Fruit fly (Drosophila melanogaster) whole organism, wandering third instar larva: ENCODE results near the gene CG7945.

ENCODE experiments used
- Abd-B ChIP-seq: fragments of >200 bp; optimal IDR thresholded peaks from 2 replicates; lab custom pipeline; 2017; ENCODE audit warnings: missing biosample characterization, missing genetic modification characterization
- CG32264 ChIP-seq: fragments of 200-800 bp; sonication (Bioruptor generic); optimal IDR thresholded peaks from 2 replicates; lab custom pipeline; 2016; ENCODE audit warnings: missing biosample characterization, missing genetic modification characterization
- CG9705 ChIP-seq: fragments of 200-800 bp; sonication (Bioruptor generic); optimal IDR thresholded peaks from 2 replicates; lab custom pipeline; 2018; ENCODE audit warnings: missing biosample characterization, mild to moderate bottlenecking, missing genetic modification characterization
- CrebA ChIP-seq: fragments of 200-800 bp; sonication (Bioruptor generic); optimal IDR thresholded peaks from 2 replicates; lab custom pipeline; 2016; ENCODE audit warnings: missing biosample characterization, mild to moderate bottlenecking, missing genetic modification characterization, borderline replicate concordance
- Dfd ChIP-seq: fragments of >200 bp; optimal IDR thresholded peaks from 2 replicates; lab custom pipeline; 2017; ENCODE audit warnings: missing biosample characterization, missing genetic modification characterization
- Dif ChIP-seq: fragments of 200-275, 200-300 bp; sonication (Bioruptor generic); optimal IDR thresholded peaks from 2 replicates; lab custom pipeline; 2018; ENCODE audit warnings: missing biosample characterization, missing genetic modification characterization; ENCODE audit not compliant: partially characterized antibody
- GATAd ChIP-seq: sonication (Bioruptor generic); optimal IDR thresholded peaks from 2 replicates; lab custom pipeline; 2016; ENCODE audit warnings: missing biosample characterization, missing genetic modification characterization
- HLH106 ChIP-seq: fragments of 200-800 bp; optimal IDR thresholded peaks from 3 replicates; lab custom pipeline; 2019; ENCODE audit warnings: missing biosample characterization, mild to moderate bottlenecking, missing genetic modification characterization, moderate library complexity
- Hnf4 ChIP-seq: fragments of 200-800 bp; sonication (Bioruptor generic); optimal IDR thresholded peaks from 2 replicates; lab custom pipeline; 2016; ENCODE audit warnings: missing biosample characterization, mild to moderate bottlenecking, missing genetic modification characterization
- Hr78 ChIP-seq: fragments of >200 bp; optimal IDR thresholded peaks from 2 replicates; lab custom pipeline; 2017; ENCODE audit warnings: missing biosample characterization, missing genetic modification characterization
- Hr83 ChIP-seq: fragments of 200-300 bp; sonication (Bioruptor generic); optimal IDR thresholded peaks from 2 replicates; lab custom pipeline; 2016; ENCODE audit warnings: missing biosample characterization, mild to moderate bottlenecking, missing genetic modification characterization, moderate library complexity; ENCODE audit not compliant: poor library complexity, severe bottlenecking
- Jra ChIP-seq: sonication (Bioruptor generic); optimal IDR thresholded peaks from 2 replicates; lab custom pipeline; 2016; ENCODE audit warnings: missing biosample characterization, missing genetic modification characterization
- Mio ChIP-seq: sonication (Bioruptor generic); optimal IDR thresholded peaks from 2 replicates; lab custom pipeline; 2016; ENCODE audit warnings: missing biosample characterization, missing genetic modification characterization
- N ChIP-seq: fragments of >200 bp; optimal IDR thresholded peaks from 2 replicates; lab custom pipeline; 2018; ENCODE audit warnings: missing biosample characterization, missing external identifiers, missing genetic modification characterization
- OdsH ChIP-seq: fragments of 200-800 bp; sonication (Bioruptor generic); optimal IDR thresholded peaks from 2 replicates; lab custom pipeline; 2016; ENCODE audit warnings: missing biosample characterization, mild to moderate bottlenecking, missing genetic modification characterization
- Rel ChIP-seq, 2 experiments: fragments of 200-800 bp; sonication (Bioruptor generic) in 1 of 2; optimal IDR thresholded peaks; 2 replicates in 1 of 2; 3 replicates in 1 of 2; lab custom pipeline; 2016 to 2019; ENCODE audit warnings: mild to moderate bottlenecking in 2 of 2, missing biosample characterization in 2 of 2, missing genetic modification characterization in 2 of 2, moderate library complexity in 1 of 2
- Sp1 ChIP-seq: fragments of 200-800 bp; sonication (Bioruptor generic); optimal IDR thresholded peaks from 3 replicates; lab custom pipeline; 2019; ENCODE audit warnings: missing biosample characterization, mild to moderate bottlenecking, missing genetic modification characterization, moderate library complexity
- Vsx2 ChIP-seq: fragments of 200-300, 225-300 bp; sonication (Bioruptor generic); optimal IDR thresholded peaks from 2 replicates; lab custom pipeline; 2018; ENCODE audit warnings: missing biosample characterization, missing genetic modification characterization; ENCODE audit not compliant: partially characterized antibody
- br ChIP-seq: fragments of 200-800 bp; sonication (Bioruptor generic); optimal IDR thresholded peaks from 2 replicates; lab custom pipeline; 2016; ENCODE audit warnings: missing biosample characterization, missing genetic modification characterization
- brk ChIP-seq: fragments of 200-800 bp; sonication (Bioruptor generic); optimal IDR thresholded peaks from 2 replicates; lab custom pipeline; 2016; ENCODE audit warnings: missing biosample characterization, mild to moderate bottlenecking, missing genetic modification characterization
- dl ChIP-seq, 2 experiments: fragments of 175-275, 200-275 bp in 1 of 2; fragments of 200-275 bp in 1 of 2; sonication (Bioruptor generic); optimal IDR thresholded peaks; lab custom pipeline; 2018; ENCODE audit warnings: mild to moderate bottlenecking in 2 of 2, missing biosample characterization in 2 of 2, missing genetic modification characterization in 2 of 2, moderate library complexity in 2 of 2; ENCODE audit not compliant: partially characterized antibody in 2 of 2, insufficient read depth in 1 of 2
- dmrt93B ChIP-seq: fragments of 200-800 bp; sonication (Bioruptor generic); optimal IDR thresholded peaks from 2 replicates; lab custom pipeline; 2018; ENCODE audit warnings: missing biosample characterization, mild to moderate bottlenecking, missing genetic modification characterization
- dsf ChIP-seq: sonication (Bioruptor generic); optimal IDR thresholded peaks from 2 replicates; lab custom pipeline; 2016; ENCODE audit warnings: missing biosample characterization, missing genetic modification characterization, borderline replicate concordance
- ey ChIP-seq: fragments of 200-800 bp; sonication (Bioruptor generic); optimal IDR thresholded peaks from 2 replicates; lab custom pipeline; 2016; ENCODE audit warnings: missing biosample characterization, missing genetic modification characterization
- foxo ChIP-seq, 2 experiments: fragments of 200-800 bp; sonication (Bioruptor generic); optimal IDR thresholded peaks; 2 replicates in 1 of 2; 3 replicates in 1 of 2; lab custom pipeline; 2016 to 2017; ENCODE audit warnings: missing biosample characterization in 2 of 2, missing genetic modification characterization in 2 of 2
- fru ChIP-seq: fragments of 200-800 bp; sonication (Bioruptor generic); optimal IDR thresholded peaks from 3 replicates; lab custom pipeline; 2016; ENCODE audit warnings: missing biosample characterization, mild to moderate bottlenecking, missing genetic modification characterization
- h ChIP-seq: fragments of 200-800 bp; sonication (Bioruptor generic); optimal IDR thresholded peaks from 3 replicates; lab custom pipeline; 2016; ENCODE audit warnings: missing biosample characterization, mild to moderate bottlenecking, missing genetic modification characterization
- jim ChIP-seq: fragments of 175-275, 200-325 bp; sonication (Bioruptor generic); optimal IDR thresholded peaks from 2 replicates; lab custom pipeline; 2016; ENCODE audit warnings: missing biosample characterization, mild to moderate bottlenecking, missing genetic modification characterization
- lola ChIP-seq: fragments of >200 bp; optimal IDR thresholded peaks from 2 replicates; lab custom pipeline; 2017; ENCODE audit warnings: missing biosample characterization, missing genetic modification characterization
- pan ChIP-seq: fragments of >200 bp; optimal IDR thresholded peaks from 2 replicates; lab custom pipeline; 2017
- psq ChIP-seq: fragments of 200-800 bp; sonication (Bioruptor generic); optimal IDR thresholded peaks from 3 replicates; lab custom pipeline; 2017; ENCODE audit warnings: missing biosample characterization, mild to moderate bottlenecking, missing genetic modification characterization, moderate library complexity
- rgr ChIP-seq: fragments of 200-800 bp; sonication (Bioruptor generic); optimal IDR thresholded peaks from 3 replicates; lab custom pipeline; 2016; ENCODE audit warnings: missing biosample characterization, mild to moderate bottlenecking, missing genetic modification characterization
- sage ChIP-seq: fragments of 200-800 bp; sonication (Bioruptor generic); optimal IDR thresholded peaks from 2 replicates; lab custom pipeline; 2016; ENCODE audit warnings: missing biosample characterization, mild to moderate bottlenecking, missing genetic modification characterization
- sv ChIP-seq: fragments of 200-800 bp; sonication (Bioruptor generic); optimal IDR thresholded peaks from 3 replicates; lab custom pipeline; 2016; ENCODE audit warnings: missing biosample characterization, missing genetic modification characterization
- tai ChIP-seq: sonication (Bioruptor generic); optimal IDR thresholded peaks from 2 replicates; lab custom pipeline; 2016; ENCODE audit warnings: missing biosample characterization, missing genetic modification characterization
- woc ChIP-seq: sonication (Bioruptor generic); optimal IDR thresholded peaks from 2 replicates; lab custom pipeline; 2016; ENCODE audit warnings: missing biosample characterization, mild to moderate bottlenecking, missing genetic modification characterization

Gene CG7945

DNA sequence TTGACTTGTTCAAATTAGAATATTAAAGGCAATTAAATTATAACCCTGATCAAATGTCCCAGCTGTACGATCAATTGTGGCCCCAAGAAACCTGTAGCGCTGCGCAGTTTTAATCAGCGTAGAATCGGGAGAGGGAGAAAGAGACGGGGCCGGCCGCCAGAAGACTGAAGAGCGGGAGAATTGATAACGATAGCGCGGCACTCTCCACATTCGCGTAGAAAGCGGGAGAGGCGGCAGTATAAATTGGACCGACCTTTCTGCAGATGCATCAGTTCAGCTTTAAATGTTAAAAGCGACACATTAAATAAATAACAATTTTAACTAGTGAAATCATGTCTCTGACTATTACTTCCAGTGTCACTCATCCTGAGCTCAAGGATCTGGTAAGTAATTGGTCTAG lies 13.2 kb downstream of the CG7945 start, which contains the start of gene MsrA:
MsrA (plus strand) TSS at position 266 of the 400 bp plus-strand sequence.
- TF ChIP-seq Dif (GFP tag; lab: Kevin White, UChicago) (peak; percentile 81), HLH106 (tag; lab: Kevin White, UChicago) (no peak), dl (GFP tag; optimal IDR thresholded peaks at IDR 0.05; lab: Kevin White, UChicago; ENCODE audit: insufficient read depth in 1 of 2, partially characterized antibody in 2 of 2) (peak; percentile 74 to 84), OdsH (peak; percentile 16), Sp1 (GFP tag; lab: Kevin White, UChicago) (peak; percentile 25), rgr (peak; percentile 9), CrebA (GFP tag; lab: Kevin White, UChicago) (no peak), sage (no peak), pan (lab: Kevin White, UChicago) (no peak), h (peak; percentile 28), Dfd (GFP tag; lab: Kevin White, UChicago) (no peak), dsf (no peak), br (no peak)

DNA sequence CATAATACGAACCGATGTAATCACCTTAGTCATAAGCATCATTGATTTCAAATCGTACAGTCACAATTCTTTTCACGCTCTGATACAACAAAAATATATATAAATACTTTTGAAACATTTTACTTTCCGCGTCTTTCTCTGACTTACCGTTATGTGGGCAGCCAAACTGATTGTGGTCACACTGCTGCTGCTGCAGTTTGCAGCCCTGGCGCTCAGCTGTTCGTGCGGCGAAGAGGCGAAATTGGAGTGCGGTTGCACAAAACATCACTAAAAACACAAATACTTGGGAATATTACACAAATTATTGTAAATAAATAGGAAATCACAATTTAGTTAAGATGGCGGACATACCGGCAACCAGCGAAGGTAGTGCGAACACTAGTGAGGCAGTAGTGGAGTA lies 14.5 kb downstream of the CG7945 start, which contains the start of the genes gdl and gdl-ORF39:
gdl (plus strand) TSS at position 48 of the 400 bp plus-strand sequence.
gdl-ORF39 (plus strand) TSS at position 48 of the 400 bp plus-strand sequence.
- no peak for TF ChIP-seq Dif (GFP tag; lab: Kevin White, UChicago)
- TF ChIP-seq Hr83, result no peak
- TF ChIP-seq HLH106 (tag; lab: Kevin White, UChicago), result no peak
- no peak for TF ChIP-seq N (GFP tag; lab: Kevin White, UChicago)
- TF ChIP-seq Jra (GFP tag; lab: Kevin White, UChicago), result no peak
- no peak for TF ChIP-seq CG32264 (GFP tag; lab: Kevin White, UChicago)
- no peak for TF ChIP-seq brk (GFP tag; lab: Kevin White, UChicago)
- TF ChIP-seq Vsx2, result no peak
- no peak for TF ChIP-seq Mio (GFP tag; lab: Kevin White, UChicago)
- TF ChIP-seq Abd-B (GFP tag; lab: Kevin White, UChicago), result no peak
- TF ChIP-seq CrebA (GFP tag; lab: Kevin White, UChicago), result no peak
- no peak for TF ChIP-seq GATAd (GFP tag; lab: Kevin White, UChicago)
- no peak for TF ChIP-seq h
- no peak for TF ChIP-seq Hnf4
- TF ChIP-seq dmrt93B (GFP tag; lab: Kevin White, UChicago), result no peak

DNA sequence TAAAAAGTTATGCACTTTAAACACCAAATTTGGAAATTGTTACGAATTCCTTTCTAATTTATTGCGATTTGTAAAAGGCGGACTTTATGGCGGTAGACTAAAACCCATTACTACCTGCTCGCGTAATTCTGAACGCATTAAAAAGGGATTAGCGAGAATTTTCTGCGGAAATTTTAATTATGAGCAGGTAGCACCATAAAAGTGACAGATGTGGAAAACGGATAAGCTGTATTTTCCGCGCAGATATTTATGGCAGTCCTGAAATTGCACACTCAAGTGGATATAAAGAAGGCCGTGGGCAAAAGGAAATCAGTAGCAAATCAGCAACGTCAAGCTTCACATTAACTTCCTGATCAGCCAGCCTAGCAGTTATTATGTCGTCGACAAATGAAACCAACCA lies 15.2 kb downstream of the CG7945 start, which contains the start of gene Z600:
Z600 (plus strand) TSS at position 312 of the 400 bp plus-strand sequence.
- no peak for TF ChIP-seq OdsH
- TF ChIP-seq, all 38 proteins: peak for 0

DNA sequence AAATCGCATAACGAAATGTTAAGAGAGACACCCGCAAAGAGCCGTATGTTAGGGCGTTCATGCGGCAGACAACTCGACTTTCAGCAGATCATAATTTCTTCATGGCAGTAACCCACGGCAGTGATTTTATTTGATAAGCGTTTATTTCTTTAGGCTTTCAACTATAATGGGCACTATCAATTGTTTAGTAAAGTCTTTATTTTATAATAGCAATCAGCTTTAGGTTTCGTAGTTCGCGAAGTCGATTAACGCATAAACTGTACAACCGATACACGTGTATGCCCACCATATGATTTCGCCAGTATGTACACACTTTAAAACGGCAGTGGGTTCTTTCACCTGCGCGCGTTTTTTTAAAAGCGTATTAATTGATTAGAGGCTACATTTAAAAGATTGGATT lies 15.7 kb downstream of the CG7945 start, which contains the start of gene CG7841:
CG7841 (minus strand) TSS at position 20 of the 400 bp plus-strand sequence.
- TF ChIP-seq lola (no peak), Jra (GFP tag; lab: Kevin White, UChicago) (peak; percentile 97), woc (peak; percentile 96), dmrt93B (GFP tag; lab: Kevin White, UChicago) (peak; percentile 94), OdsH (peak; percentile 99), Hr78 (GFP tag; lab: Kevin White, UChicago) (no peak), jim (GFP tag; lab: Kevin White, UChicago) (no peak), dl (GFP tag; optimal IDR thresholded peaks at IDR 0.05; lab: Kevin White, UChicago; ENCODE audit: insufficient read depth in 1 of 2, partially characterized antibody in 2 of 2) (no peak), br (peak; percentile 99), h (peak; percentile 99), Hnf4 (peak; percentile 96), Mio (GFP tag; lab: Kevin White, UChicago) (peak; percentile 85), brk (GFP tag; lab: Kevin White, UChicago) (peak; percentile 98), psq (GFP tag; lab: Kevin White, UChicago) (peak; percentile 93), sv (GFP tag; lab: Kevin White, UChicago) (peak; percentile 98), sage (peak; percentile 98), Rel (GFP tag; optimal IDR thresholded peaks at IDR 0.05; lab: Kevin White, UChicago) (peak; percentile 89), Rel (tag; optimal IDR thresholded peaks at IDR 0.05; lab: Kevin White, UChicago) (peak; percentile 95), CrebA (GFP tag; lab: Kevin White, UChicago) (no peak), HLH106 (tag; lab: Kevin White, UChicago) (peak; percentile 99), N (GFP tag; lab: Kevin White, UChicago) (no peak), dsf (peak; percentile 83), Vsx2 (no peak), rgr (peak; percentile 99), ey (peak; percentile 97), foxo (GFP tag; optimal IDR thresholded peaks at IDR 0.05; lab: Kevin White, UChicago) (peak; percentile 96 to 99), CG32264 (GFP tag; lab: Kevin White, UChicago) (peak; percentile 97), tai (GFP tag; lab: Kevin White, UChicago) (peak; percentile 96), fru (GFP tag; lab: Kevin White, UChicago) (peak; percentile 99), CG9705 (peak; percentile 98), Sp1 (GFP tag; lab: Kevin White, UChicago) (peak; percentile 99), pan (lab: Kevin White, UChicago) (no peak)
